Worm (Caenorhabditis elegans): ENCODE data around the gene F48E8.4.

F48E8.4 gene

DNA sequence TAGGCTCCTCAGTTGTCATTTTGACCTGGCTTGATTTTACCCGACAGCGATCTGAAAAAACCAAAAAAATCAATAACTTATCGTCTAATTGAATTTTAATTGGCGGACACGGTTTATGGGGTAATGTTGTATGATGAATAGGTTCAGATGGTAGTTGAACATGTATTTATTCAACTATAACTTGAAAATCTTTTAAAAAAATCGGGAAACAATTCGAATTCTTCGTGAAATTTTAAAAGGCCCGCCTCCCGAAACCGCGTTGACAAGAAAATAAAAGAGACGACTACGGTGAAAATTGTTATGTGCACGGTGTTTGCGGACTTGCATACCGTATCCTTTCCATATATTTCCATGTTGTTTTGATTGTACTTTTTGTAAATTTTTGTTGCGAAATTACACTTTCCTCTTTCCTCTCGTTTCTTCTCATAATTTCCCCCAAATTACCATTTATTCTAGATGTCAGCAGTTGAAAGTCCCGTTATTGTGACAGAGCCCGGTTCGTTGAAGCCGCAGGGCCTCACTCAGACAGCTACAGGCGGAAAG is 10.6 kb upstream of the F48E8.4 start, which contains the start of the genes T24G10.2 and disl-2:
T24G10.2 (minus strand) TSS at position 51 of the 543 bp plus-strand sequence.
disl-2 (plus strand) TSS at position 457 of the 543 bp plus-strand sequence.
- TF ChIP-seq snpc-1.1 (tag; optimal IDR thresholded peaks at IDR 0.05; ENCODE audit: insufficient read depth) (no peak), dox-1 (GFP tag; IDR thresholded peaks at IDR 0.05) (0 out of 2 replicates have a peak, but pooled peaks have one; percentile 16), somi-1 (GFP tag; optimal IDR thresholded peaks at IDR 0.05) (no peak), F33H1.4 (GFP tag; IDR thresholded peaks at IDR 0.05) (0 out of 2 replicates have a peak, but pooled peaks have one; percentile 22), mxl-1 (tag; optimal IDR thresholded peaks at IDR 0.05) (no peak), F49E8.2 (tag; optimal IDR thresholded peaks at IDR 0.05; ENCODE audit: insufficient read depth) (no peak), bed-1 (GFP tag; IDR thresholded peaks at IDR 0.05) (no peak), unc-130 (GFP tag; optimal IDR thresholded peaks at IDR 0.05) (no peak), egrh-3 (GFP tag; IDR thresholded peaks at IDR 0.05) (no peak), nhr-27 (tag; optimal IDR thresholded peaks at IDR 0.05) (no peak), Y53G8AR.9 (GFP tag; conservative IDR thresholded peaks at IDR 0.05) (no peak), dpl-1 (GFP tag; optimal IDR thresholded peaks at IDR 0.05) (peak; percentile 10), lin-54 (GFP tag; optimal IDR thresholded peaks at IDR 0.05) (peak; percentile 17), let-607 (tag; optimal IDR thresholded peaks at IDR 0.05) (no peak), C17E4.6 (GFP tag; IDR thresholded peaks at IDR 0.05) (no peak), ztf-28 (GFP tag; IDR thresholded peaks at IDR 0.05) (no peak), nfya-1 (tag; optimal IDR thresholded peaks at IDR 0.05; ENCODE audit: borderline replicate concordance, insufficient read depth) (no peak), egl-18 (GFP tag; IDR thresholded peaks at IDR 0.05) (no peak), aptf-2 (GFP tag; conservative IDR thresholded peaks at IDR 0.05) (no peak), tbp1 (GFP tag; optimal IDR thresholded peaks at IDR 0.05) (no peak), cebp-1 (GFP tag; IDR thresholded peaks at IDR 0.05) (peak; percentile 81), cebp-1 (tag; optimal IDR thresholded peaks at IDR 0.05) (peak; percentile 92), gei-17 (GFP tag; optimal IDR thresholded peaks at IDR 0.05) (no peak), efl-1 (GFP tag; optimal IDR thresholded peaks at IDR 0.05) (no peak), F55B11.4 (tag; optimal IDR thresholded peaks at IDR 0.05; ENCODE audit: borderline replicate concordance, insufficient read depth) (no peak), akir-1 (GFP tag; optimal IDR thresholded peaks at IDR 0.05) (no peak), snpc-1.3 (tag; optimal IDR thresholded peaks at IDR 0.05; ENCODE audit: insufficient read depth) (no peak), ztf-3 (GFP tag; optimal IDR thresholded peaks at IDR 0.05) (no peak), lsl-1 (GFP tag; optimal IDR thresholded peaks at IDR 0.05) (peak; percentile 86), lin-26 (GFP tag; IDR thresholded peaks at IDR 0.05) (no peak), ceh-91 (GFP tag; IDR thresholded peaks at IDR 0.05) (no peak), C06A6.2 (GFP tag; conservative IDR thresholded peaks at IDR 0.05) (no peak), mcd-1 (GFP tag; IDR thresholded peaks at IDR 0.05) (no peak), K11D2.4 (GFP tag; IDR thresholded peaks at IDR 0.05) (no peak), attf-5 (GFP tag; optimal IDR thresholded peaks at IDR 0.05) (peak; percentile 76), ceh-27 (GFP tag; optimal IDR thresholded peaks at IDR 0.05) (no peak), Y95B8A.8 (GFP tag; IDR thresholded peaks at IDR 0.05) (no peak), fkh-3 (tag; optimal IDR thresholded peaks at IDR 0.05) (no peak), ztf-25 (GFP tag; IDR thresholded peaks at IDR 0.05) (no peak), zfh-2 (GFP tag; conservative IDR thresholded peaks at IDR 0.05) (no peak), madf-10 (tag; optimal IDR thresholded peaks at IDR 0.05) (no peak), nfya-2 (GFP tag; IDR thresholded peaks at IDR 0.05) (no peak), T26A5.8 (tag; optimal IDR thresholded peaks at IDR 0.05) (no peak), rec-8 (tag; optimal IDR thresholded peaks at IDR 0.05) (no peak), F23B12.7 (tag; optimal IDR thresholded peaks at IDR 0.05; ENCODE audit: insufficient read depth) (peak; percentile 25), rpc-1 (optimal IDR thresholded peaks at IDR 0.05) (no peak), rpc-1 (tag; optimal IDR thresholded peaks at IDR 0.05) (no peak)
